Worm (Caenorhabditis elegans) whole organism, L1 larva: ENCODE data around the gene sdz-21.

Source experiments
- aly-2 ChIP-seq: fragments of 150-350 bp; optimal IDR thresholded peaks from 2 replicates; lab custom pipeline; 2014; ENCODE audit warnings: missing biosample characterization, missing genetic modification characterization
- ces-1 ChIP-seq: fragments of 150-350 bp; optimal IDR thresholded peaks from 2 replicates; lab custom pipeline; 2014; ENCODE audit warnings: missing biosample characterization, missing genetic modification reagents, missing genetic modification characterization
- dpl-1 ChIP-seq, 3 experiments: fragments of 150-350 bp in 2 of 3; sonication (generic microtip) in 1 of 3; optimal IDR thresholded peaks; 2 replicates each; lab custom pipeline; 2014 to 2017; ENCODE audit warnings: missing biosample characterization in 3 of 3, missing genetic modification characterization in 3 of 3, missing genetic modification reagents in 3 of 3
- fos-1 ChIP-seq: fragments of 150-350 bp; optimal IDR thresholded peaks from 2 replicates; lab custom pipeline; 2014; ENCODE audit warnings: missing biosample characterization, missing genetic modification characterization
- lir-3 ChIP-seq: sonication (generic microtip); optimal IDR thresholded peaks from 2 replicates; lab custom pipeline; 2016; ENCODE audit warnings: mild to moderate bottlenecking, missing genetic modification characterization, moderate library complexity, missing compliant biosample characterization; ENCODE audit not compliant: poor library complexity
- lsy-2 ChIP-seq, 2 experiments: fragments of 150-350 bp; optimal IDR thresholded peaks; 2 replicates each; lab custom pipeline; 2014; ENCODE audit warnings: missing biosample characterization in 2 of 2, missing genetic modification characterization in 2 of 2
- mef-2 ChIP-seq: fragments of 150-350 bp; optimal IDR thresholded peaks from 2 replicates; lab custom pipeline; 2014; ENCODE audit warnings: missing biosample characterization, missing genetic modification characterization
- nhr-28 ChIP-seq: fragments of 150-350 bp; optimal IDR thresholded peaks from 2 replicates; lab custom pipeline; 2014; ENCODE audit warnings: missing biosample characterization, missing genetic modification characterization
- rnt-1 ChIP-seq: sonication (generic microtip); optimal IDR thresholded peaks from 2 replicates; lab custom pipeline; 2016; ENCODE audit warnings: mild to moderate bottlenecking, missing genetic modification characterization, moderate library complexity, missing compliant biosample characterization
- zag-1 ChIP-seq: fragments of 150-350 bp; optimal IDR thresholded peaks from 2 replicates; lab custom pipeline; 2014; ENCODE audit warnings: missing biosample characterization, missing genetic modification characterization

DNA sequence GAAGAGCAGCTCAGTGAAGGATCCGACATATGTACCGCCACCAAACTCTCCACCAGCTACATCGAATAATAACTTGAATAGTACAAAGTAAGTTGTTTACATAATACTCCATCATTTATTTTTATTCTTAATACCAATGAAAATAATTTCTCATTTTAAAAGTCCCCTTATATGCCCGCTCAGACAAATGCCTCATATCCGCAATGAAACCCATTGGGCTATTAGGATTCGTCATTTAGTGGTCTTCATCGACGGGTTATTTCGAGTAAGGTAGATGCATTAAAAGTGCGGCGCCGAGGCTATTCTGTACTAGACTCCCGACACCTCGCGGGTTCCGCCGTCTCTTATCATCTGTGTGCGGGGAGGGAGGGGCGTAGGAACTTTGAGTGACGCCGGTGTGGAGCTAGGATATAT is 3.1 kb downstream of the sdz-21 start:
- peak in 1 of 2 experiments; percentile 36 for TF ChIP-seq lsy-2 (tag; optimal IDR thresholded peaks at IDR 0.05; lab: Kevin White, UChicago)
- TF ChIP-seq nhr-28 (tag; lab: Kevin White, UChicago): no peak
- no peak for TF ChIP-seq fos-1 (tag; lab: Kevin White, UChicago)
- no peak for TF ChIP-seq aly-2
- no peak for TF ChIP-seq zag-1 (tag; lab: Kevin White, UChicago)
- peak; percentile 20 for TF ChIP-seq lir-3 (tag; lab: Kevin White, UChicago)
- TF ChIP-seq dpl-1 (GFP tag; optimal IDR thresholded peaks at IDR 0.05; lab: Kevin White, UChicago): no peak
- TF ChIP-seq ces-1: no peak
- no peak for TF ChIP-seq mef-2 (tag; lab: Kevin White, UChicago)
- TF ChIP-seq rnt-1 (tag; lab: Kevin White, UChicago): peak; percentile 71
